Worm (Caenorhabditis elegans) whole organism, L4/young adult: ENCODE measurements around the gene C39B10.7.

ENCODE experiments used
- W03F9.2 ChIP-seq: fragments of 150-350 bp; optimal IDR thresholded peaks from 2 replicates; lab custom pipeline; 2014; ENCODE audit warnings: missing biosample characterization, missing genetic modification characterization
- dao-5 ChIP-seq: sonication (generic microtip); optimal IDR thresholded peaks from 2 replicates; lab custom pipeline; 2016; ENCODE audit warnings: missing genotype, missing genetic modification characterization, moderate library complexity, missing compliant biosample characterization
- him-1 ChIP-seq: sonication (generic microtip); optimal IDR thresholded peaks from 2 replicates; lab custom pipeline; 2016; ENCODE audit warnings: missing genotype, missing genetic modification reagents, missing genetic modification characterization, missing compliant biosample characterization

ce11 chrX:10488763-10489162 is 12.1 kb downstream of the C39B10.7 start, which contains the start of gene C33D3.4:
- TF ChIP-seq him-1 (tag; lab: Kevin White, UChicago), result no peak
- TF ChIP-seq W03F9.2 (tag; lab: Kevin White, UChicago), result no peak
- no peak for TF ChIP-seq dao-5
